Worm (Caenorhabditis elegans) whole organism, L3 larva: ENCODE measurements around the gene F01D4.5.

Experiments used
- ZK546.5 ChIP-seq: sonication (generic microtip); optimal IDR thresholded peaks from 2 replicates; lab custom pipeline; 2017; ENCODE audit warnings: missing biosample characterization, missing genetic modification characterization
- aly-2 ChIP-seq: fragments of 150-350 bp; optimal IDR thresholded peaks from 2 replicates; lab custom pipeline; 2014; ENCODE audit warnings: missing biosample characterization, missing genetic modification characterization
- ama-1 ChIP-seq: fragments of 150-350 bp; optimal IDR thresholded peaks from 2 replicates; lab custom pipeline; 2018
- ceh-16 ChIP-seq: sonication (generic microtip); optimal IDR thresholded peaks from 2 replicates; lab custom pipeline; 2017; ENCODE audit warnings: missing biosample characterization, missing genetic modification characterization
- ceh-28 ChIP-seq: fragments of 150-350 bp; optimal IDR thresholded peaks from 2 replicates; lab custom pipeline; 2014; ENCODE audit warnings: missing biosample characterization, missing genetic modification reagents, missing genetic modification characterization
- ceh-82 ChIP-seq: fragments of 150-350 bp; optimal IDR thresholded peaks from 2 replicates; lab custom pipeline; 2014; ENCODE audit warnings: missing biosample characterization, missing genetic modification characterization
- ceh-9 ChIP-seq: sonication (generic microtip); optimal IDR thresholded peaks from 2 replicates; lab custom pipeline; 2018; ENCODE audit warnings: missing biosample characterization, missing genetic modification characterization
- daf-12 ChIP-seq: fragments of 150-350 bp; optimal IDR thresholded peaks from 2 replicates; lab custom pipeline; 2014; ENCODE audit warnings: missing biosample characterization, missing genetic modification reagents, missing genetic modification characterization
- egl-27 ChIP-seq: sonication (generic microtip); optimal IDR thresholded peaks from 4 replicates; lab custom pipeline; 2017; ENCODE audit warnings: missing biosample characterization, missing genetic modification reagents, missing genetic modification characterization
- egl-5 ChIP-seq: fragments of 150-350 bp; optimal IDR thresholded peaks from 2 replicates; lab custom pipeline; 2017; ENCODE audit warnings: missing biosample characterization, missing genetic modification reagents, missing genetic modification characterization, inconsistent platforms
- elt-1 ChIP-seq: fragments of 150-350 bp; optimal IDR thresholded peaks from 2 replicates; lab custom pipeline; 2014; ENCODE audit warnings: missing biosample characterization, missing genetic modification characterization
- elt-2 ChIP-seq: sonication (generic microtip); optimal IDR thresholded peaks from 2 replicates; lab custom pipeline; 2016; ENCODE audit warnings: missing genetic modification reagents, mild to moderate bottlenecking, missing genetic modification characterization, missing compliant biosample characterization
- elt-3 ChIP-seq, 3 experiments: fragments of 150-350 bp in 1 of 3; sonication (generic microtip) in 2 of 3; optimal IDR thresholded peaks; 2 replicates in 2 of 3; 4 replicates in 1 of 3; lab custom pipeline; 2014 to 2017; ENCODE audit warnings: missing biosample characterization in 3 of 3, missing genetic modification characterization in 3 of 3
- eor-1 ChIP-seq, 2 experiments: fragments of 150-350 bp; optimal IDR thresholded peaks; 2 replicates each; lab custom pipeline; 2014 to 2018; ENCODE audit warnings: missing biosample characterization in 2 of 2, missing genetic modification characterization in 2 of 2
- fkh-10 ChIP-seq: sonication (generic microtip); optimal IDR thresholded peaks from 2 replicates; lab custom pipeline; 2017; ENCODE audit warnings: missing biosample characterization, missing genetic modification reagents, missing genetic modification characterization
- fkh-2 ChIP-seq: fragments of 150-350 bp; optimal IDR thresholded peaks from 2 replicates; lab custom pipeline; 2014; ENCODE audit warnings: missing biosample characterization, missing genetic modification reagents, missing genetic modification characterization
- fos-1 ChIP-seq: fragments of 150-350 bp; optimal IDR thresholded peaks from 2 replicates; lab custom pipeline; 2014; ENCODE audit warnings: missing biosample characterization, missing genetic modification characterization
- hmg-11 ChIP-seq: sonication (generic microtip); optimal IDR thresholded peaks from 2 replicates; lab custom pipeline; 2016; ENCODE audit warnings: missing genetic modification characterization, missing compliant biosample characterization
- jun-1 ChIP-seq: fragments of 150-350 bp; optimal IDR thresholded peaks from 2 replicates; lab custom pipeline; 2014; ENCODE audit warnings: missing biosample characterization, missing genetic modification reagents, missing genetic modification characterization
- lin-15B ChIP-seq: fragments of 150-350 bp; optimal IDR thresholded peaks from 2 replicates; lab custom pipeline; 2014; ENCODE audit warnings: missing biosample characterization, missing genetic modification characterization
- lin-39 ChIP-seq: fragments of 150-350 bp; optimal IDR thresholded peaks from 2 replicates; lab custom pipeline; 2018; ENCODE audit warnings: missing biosample characterization, missing genetic modification reagents, missing genetic modification characterization
- lsy-12 ChIP-seq: sonication (generic microtip); optimal IDR thresholded peaks from 2 replicates; lab custom pipeline; 2016; ENCODE audit warnings: mild to moderate bottlenecking, missing genetic modification characterization, missing compliant biosample characterization
- mml-1 ChIP-seq: fragments of 150-350 bp; sonication (generic microtip); optimal IDR thresholded peaks from 3 replicates; lab custom pipeline; 2014; ENCODE audit warnings: missing biosample characterization, missing genetic modification characterization
- nfya-1 ChIP-seq: sonication (generic microtip); optimal IDR thresholded peaks from 2 replicates; lab custom pipeline; 2017; ENCODE audit warnings: missing genetic modification characterization, mild to moderate bottlenecking, missing compliant biosample characterization, antibody characterized with exemption, moderate library complexity; ENCODE audit not compliant: insufficient read depth
- nhr-11 ChIP-seq: fragments of 150-350 bp; optimal IDR thresholded peaks from 2 replicates; lab custom pipeline; 2014; ENCODE audit warnings: missing biosample characterization, missing genetic modification characterization
- nhr-12 ChIP-seq: fragments of 150-350 bp; optimal IDR thresholded peaks from 2 replicates; lab custom pipeline; 2014; ENCODE audit warnings: missing biosample characterization, missing genetic modification characterization
- nhr-23 ChIP-seq: fragments of 150-350 bp; optimal IDR thresholded peaks from 2 replicates; lab custom pipeline; 2014; ENCODE audit warnings: missing biosample characterization, missing genetic modification reagents, missing genetic modification characterization
- nhr-237 ChIP-seq: fragments of 150-350 bp; optimal IDR thresholded peaks from 2 replicates; lab custom pipeline; 2014; ENCODE audit warnings: missing biosample characterization, missing genetic modification characterization
- nhr-25 ChIP-seq: sonication (generic microtip); optimal IDR thresholded peaks from 2 replicates; lab custom pipeline; 2017; ENCODE audit warnings: missing biosample characterization, missing genetic modification characterization
- nhr-28 ChIP-seq: fragments of 150-350 bp; optimal IDR thresholded peaks from 2 replicates; lab custom pipeline; 2014; ENCODE audit warnings: missing biosample characterization, missing genetic modification characterization
- nhr-43 ChIP-seq: sonication (generic microtip); optimal IDR thresholded peaks from 2 replicates; lab custom pipeline; 2016; ENCODE audit warnings: mild to moderate bottlenecking, missing genetic modification characterization, missing compliant biosample characterization; ENCODE audit not compliant: poor library complexity, severe bottlenecking
- nhr-67 ChIP-seq: fragments of 150-350 bp; optimal IDR thresholded peaks from 2 replicates; lab custom pipeline; 2014; ENCODE audit warnings: missing biosample characterization, missing genetic modification characterization
- nhr-76 ChIP-seq: fragments of 150-350 bp; sonication (generic microtip); optimal IDR thresholded peaks from 5 replicates; lab custom pipeline; 2014; ENCODE audit warnings: missing biosample characterization, missing genetic modification characterization
- nhr-77 ChIP-seq: fragments of 150-350 bp; optimal IDR thresholded peaks from 2 replicates; lab custom pipeline; 2014; ENCODE audit warnings: missing biosample characterization, missing genetic modification characterization
- pha-4 ChIP-seq: fragments of 150-350 bp; optimal IDR thresholded peaks from 2 replicates; lab custom pipeline; 2014; ENCODE audit warnings: missing biosample characterization, missing genetic modification reagents, missing genetic modification characterization
- pqm-1 ChIP-seq: fragments of 150-350 bp; optimal IDR thresholded peaks from 2 replicates; lab custom pipeline; 2017; ENCODE audit warnings: missing biosample characterization, missing genetic modification characterization, inconsistent platforms
- sea-2 ChIP-seq: fragments of 150-350 bp; sonication (generic microtip); optimal IDR thresholded peaks from 4 replicates; lab custom pipeline; 2014; ENCODE audit warnings: missing biosample characterization, missing genetic modification reagents, missing genetic modification characterization
- skn-1 ChIP-seq: fragments of 150-350 bp; optimal IDR thresholded peaks from 2 replicates; lab custom pipeline; 2014; ENCODE audit warnings: missing biosample characterization, missing genetic modification characterization
- snpc-4 ChIP-seq: fragments of 150-350 bp; optimal IDR thresholded peaks from 2 replicates; lab custom pipeline; 2014; ENCODE audit warnings: missing biosample characterization, missing genetic modification characterization
- tbx-2 ChIP-seq: sonication (generic microtip); optimal IDR thresholded peaks from 2 replicates; lab custom pipeline; 2016; ENCODE audit warnings: mild to moderate bottlenecking, missing genetic modification characterization, missing compliant biosample characterization
- unc-39 ChIP-seq: sonication (generic microtip); optimal IDR thresholded peaks from 4 replicates; lab custom pipeline; 2017; ENCODE audit warnings: missing biosample characterization, missing genetic modification characterization
- unc-62 ChIP-seq: fragments of 150-350 bp; sonication (generic microtip); optimal IDR thresholded peaks from 4 replicates; lab custom pipeline; 2014; ENCODE audit warnings: missing biosample characterization, missing genetic modification reagents, missing genetic modification characterization
- zag-1 ChIP-seq: fragments of 150-350 bp; optimal IDR thresholded peaks from 2 replicates; lab custom pipeline; 2014; ENCODE audit warnings: missing biosample characterization, missing genetic modification characterization
- ztf-4 ChIP-seq: fragments of 150-350 bp; optimal IDR thresholded peaks from 2 replicates; lab custom pipeline; 2014; ENCODE audit warnings: missing biosample characterization, missing genetic modification characterization

Gene F01D4.5

ce11 chrIV:10511432-10511831 lies 28.0 kb upstream of the F01D4.5 start:
- TF ChIP-seq aly-2 (tag; lab: Kevin White, UChicago): no peak
- peak; percentile 84 for TF ChIP-seq pha-4
- TF ChIP-seq daf-12 (tag; lab: Kevin White, UChicago): no peak
- no peak for TF ChIP-seq skn-1 (tag; lab: Kevin White, UChicago)
- no peak for TF ChIP-seq ceh-28
- peak; percentile 90 for TF ChIP-seq pqm-1 (tag; lab: Kevin White, UChicago)
- TF ChIP-seq nhr-12 (tag; lab: Kevin White, UChicago): no peak
- TF ChIP-seq jun-1 (tag; lab: Kevin White, UChicago): peak; percentile 77
- TF ChIP-seq elt-2: peak; percentile 94
- TF ChIP-seq fkh-10 (GFP tag; lab: Kevin White, UChicago): no peak
- peak; percentile 8 for TF ChIP-seq nfya-1 (tag; lab: Kevin White, UChicago)

ce11 chrIV:10507586-10507985 lies 24.1 kb upstream of the F01D4.5 start:
- TF ChIP-seq nfya-1 (tag; lab: Kevin White, UChicago): peak; percentile 55
- no peak for TF ChIP-seq ZK546.5 (tag; lab: Kevin White, UChicago)
- TF ChIP-seq nhr-237 (tag; lab: Kevin White, UChicago): no peak
- TF ChIP-seq hmg-11 (tag; lab: Kevin White, UChicago): peak; percentile 5
- TF ChIP-seq fkh-10 (GFP tag; lab: Kevin White, UChicago): peak; percentile 86

ce11 chrIV:10506016-10506415 lies 22.6 kb upstream of the F01D4.5 start:
- TF ChIP-seq nfya-1 (tag; lab: Kevin White, UChicago) (peak; percentile 29), pqm-1 (tag; lab: Kevin White, UChicago) (peak; percentile 63), elt-2 (peak; percentile 53), ceh-82 (tag; lab: Kevin White, UChicago) (no peak)

ce11 chrIV:10505016-10505415 lies 21.6 kb upstream of the F01D4.5 start:
- peak; percentile 14 for TF ChIP-seq egl-5 (tag; lab: Kevin White, UChicago)
- TF ChIP-seq lsy-12: no peak
- TF ChIP-seq, all 47 proteins: peak for 1

ce11 chrIV:10503750-10504232 lies 20.3 kb upstream of the F01D4.5 start:
- TF ChIP-seq lin-39 (tag; lab: Kevin White, UChicago): peak; percentile 77
- no peak for TF ChIP-seq pqm-1 (tag; lab: Kevin White, UChicago)
- TF ChIP-seq mml-1: no peak
- TF ChIP-seq nhr-11 (tag; lab: Kevin White, UChicago): no peak
- no peak for TF ChIP-seq nhr-77 (tag; lab: Kevin White, UChicago)
- TF ChIP-seq fkh-2 (tag; lab: Kevin White, UChicago): no peak
- TF ChIP-seq nhr-23: no peak
- no peak for TF ChIP-seq ztf-4 (tag; lab: Kevin White, UChicago)
- no peak for TF ChIP-seq nhr-67
- TF ChIP-seq nhr-237 (tag; lab: Kevin White, UChicago): no peak
- no peak for TF ChIP-seq jun-1 (tag; lab: Kevin White, UChicago)
- peak; percentile 34 for TF ChIP-seq lin-15B (tag; lab: Kevin White, UChicago)
- TF ChIP-seq unc-39: no peak
- TF ChIP-seq ceh-16 (tag; lab: Kevin White, UChicago): no peak
- peak; percentile 83 for TF ChIP-seq nfya-1 (tag; lab: Kevin White, UChicago)
- peak; percentile 62 for TF ChIP-seq hmg-11 (tag; lab: Kevin White, UChicago)
- no peak for TF ChIP-seq unc-62 (GFP tag; lab: Kevin White, UChicago)
- no peak for TF ChIP-seq egl-27 (tag; lab: Kevin White, UChicago)
- TF ChIP-seq zag-1 (tag; lab: Kevin White, UChicago): no peak
- TF ChIP-seq tbx-2 (tag; lab: Kevin White, UChicago): peak; percentile 50
- TF ChIP-seq egl-5 (tag; lab: Kevin White, UChicago): no peak
- TF ChIP-seq ama-1: no peak
- peak; percentile 23 for TF ChIP-seq lsy-12
- TF ChIP-seq nhr-12 (tag; lab: Kevin White, UChicago): no peak
- TF ChIP-seq nhr-76 (tag; lab: Kevin White, UChicago): no peak
- TF ChIP-seq ceh-9: no peak
- no peak for TF ChIP-seq nhr-43 (tag; lab: Kevin White, UChicago)
- peak; percentile 31 for TF ChIP-seq snpc-4
- no peak for TF ChIP-seq aly-2 (tag; lab: Kevin White, UChicago)
- TF ChIP-seq fos-1: no peak
- TF ChIP-seq elt-3 (tag; optimal IDR thresholded peaks at IDR 0.05; lab: Kevin White, UChicago): no peak
- TF ChIP-seq elt-1 (tag; lab: Kevin White, UChicago): no peak
- no peak for TF ChIP-seq nhr-25 (tag; lab: Kevin White, UChicago)
- peak; percentile 41 for TF ChIP-seq elt-2
- TF ChIP-seq sea-2 (GFP tag; lab: Kevin White, UChicago): no peak
- no peak for TF ChIP-seq nhr-28 (tag; lab: Kevin White, UChicago)
- TF ChIP-seq eor-1 (tag; optimal IDR thresholded peaks at IDR 0.05; lab: Kevin White, UChicago): no peak
- peak; percentile 84 for TF ChIP-seq pha-4
